Worm (Caenorhabditis elegans) whole organism, mixed stage, embryonic: Measurements from ENCODE around the gene K02G10.5.

ENCODE experiments used
- elt-3 ChIP-seq: fragments of 150-350 bp; optimal IDR thresholded peaks from 2 replicates; lab custom pipeline; 2014; ENCODE audit warnings: missing biosample characterization, missing genetic modification characterization
- nhr-12 ChIP-seq: fragments of 150-350 bp; optimal IDR thresholded peaks from 2 replicates; lab custom pipeline; 2014; ENCODE audit warnings: missing biosample characterization, missing genetic modification characterization
- pha-4 ChIP-seq: fragments of 150-350 bp; optimal IDR thresholded peaks from 2 replicates; lab custom pipeline; 2018; ENCODE audit warnings: missing biosample characterization, missing genetic modification reagents, missing genetic modification characterization
- sptf-1 ChIP-seq: sonication (generic microtip); optimal IDR thresholded peaks from 2 replicates; lab custom pipeline; 2017; ENCODE audit warnings: mild to moderate bottlenecking, missing genetic modification characterization, moderate library complexity, missing compliant biosample characterization

- TF ChIP-seq pha-4 (tag; lab: Kevin White, UChicago) = no peak
- no peak for TF ChIP-seq nhr-12
- TF ChIP-seq sptf-1 (tag; lab: Kevin White, UChicago) = no peak
- no peak for TF ChIP-seq elt-3 (tag; lab: Kevin White, UChicago)
Measured at ce11 chrX:4678029-4678428, 13.0 kb downstream of the K02G10.5 start, which contains the start of gene flp-11.
